4 worm cellular contexts compared by ENCODE assay signal in genomic region chrX:13977439-13978118, ce11.
TF ChIP-seq lines count a peak whose summit lies in the region.

Gene F48F7.6, plus strand, starts transcription at chrX:13977829.

TF ChIP-seq in whole organism, L2 larva, 48 proteins besides CTCF, POLR2A, EP300 and RAD21 (continues in another document):
- TF ChIP-seq ztf-4 (tag; optimal IDR thresholded peaks at IDR 0.05; lab: Kevin White, UChicago) (peak; percentile 8), elt-1 (tag; optimal IDR thresholded peaks at IDR 0.05; lab: Kevin White, UChicago) (no peak), C34F6.9 (tag; optimal IDR thresholded peaks at IDR 0.05; lab: Kevin White, UChicago) (peak; percentile 67), nhr-11 (tag; optimal IDR thresholded peaks at IDR 0.05; lab: Kevin White, UChicago) (no peak), nhr-237 (tag; optimal IDR thresholded peaks at IDR 0.05; lab: Kevin White, UChicago) (no peak), Y55F3AM.14 (GFP tag; optimal IDR thresholded peaks at IDR 0.05; lab: Kevin White, UChicago) (no peak), lin-11 (tag; optimal IDR thresholded peaks at IDR 0.05; lab: Kevin White, UChicago) (peak; percentile 36), ztf-11 (tag; optimal IDR thresholded peaks at IDR 0.05; lab: Kevin White, UChicago) (no peak), lin-39 (tag; optimal IDR thresholded peaks at IDR 0.05; lab: Kevin White, UChicago) (no peak), unc-55 (GFP tag; optimal IDR thresholded peaks at IDR 0.05; lab: Kevin White, UChicago) (peak; percentile 35), mbf-1 (tag; optimal IDR thresholded peaks at IDR 0.05; lab: Kevin White, UChicago) (no peak), elt-3 (tag; optimal IDR thresholded peaks at IDR 0.05; lab: Kevin White, UChicago) (no peak), nhr-23 (tag; optimal IDR thresholded peaks at IDR 0.05; lab: Kevin White, UChicago) (no peak), ceh-16 (tag; optimal IDR thresholded peaks at IDR 0.05; lab: Kevin White, UChicago) (no peak), aly-2 (tag; optimal IDR thresholded peaks at IDR 0.05; lab: Kevin White, UChicago) (no peak), nhr-6 (tag; optimal IDR thresholded peaks at IDR 0.05; lab: Kevin White, UChicago) (no peak), nhr-21 (tag; optimal IDR thresholded peaks at IDR 0.05; lab: Kevin White, UChicago) (no peak), lin-13 (GFP tag; optimal IDR thresholded peaks at IDR 0.05; lab: Kevin White, UChicago) (no peak), skn-1 (tag; optimal IDR thresholded peaks at IDR 0.05; lab: Kevin White, UChicago) (no peak), unc-39 (tag; optimal IDR thresholded peaks at IDR 0.05; lab: Kevin White, UChicago) (no peak), peb-1 (tag; optimal IDR thresholded peaks at IDR 0.05; lab: Kevin White, UChicago) (no peak), ZK546.5 (tag; optimal IDR thresholded peaks at IDR 0.05; lab: Kevin White, UChicago) (no peak), F13H6.1 (tag; optimal IDR thresholded peaks at IDR 0.05; lab: Kevin White, UChicago) (peak; percentile 2), dmd-4 (tag; optimal IDR thresholded peaks at IDR 0.05; lab: Kevin White, UChicago) (no peak), nhr-12 (tag; optimal IDR thresholded peaks at IDR 0.05; lab: Kevin White, UChicago) (no peak)

TF ChIP-seq in whole organism, L4 larva, 104 proteins besides CTCF, POLR2A, EP300 and RAD21 (continues in another document):
- TF ChIP-seq nhr-6 (tag; optimal IDR thresholded peaks at IDR 0.05; lab: Kevin White, UChicago), result peak; percentile 34
- TF ChIP-seq daf-12 (tag; optimal IDR thresholded peaks at IDR 0.05; lab: Kevin White, UChicago), result no peak
- TF ChIP-seq hif-1 (tag; optimal IDR thresholded peaks at IDR 0.05; lab: Kevin White, UChicago), result peak in 1 of 2 experiments; percentile 31
- peak; percentile 48 for TF ChIP-seq hlh-30 (tag; optimal IDR thresholded peaks at IDR 0.05; lab: Kevin White, UChicago; ENCODE audit: insufficient read depth)
- TF ChIP-seq lsy-2 (tag; optimal IDR thresholded peaks at IDR 0.05; lab: Kevin White, UChicago), result peak in 1 of 2 experiments; percentile 48
- TF ChIP-seq dve-1 (tag; optimal IDR thresholded peaks at IDR 0.05; lab: Kevin White, UChicago; ENCODE audit: insufficient read depth), result peak; percentile 39
- TF ChIP-seq dmd-6 (GFP tag; IDR thresholded peaks at IDR 0.05; lab: Robert Waterston, UW), result 0 out of 2 replicates have a peak, but pooled peaks have one; percentile 8
- no peak for TF ChIP-seq ztf-7 (tag; optimal IDR thresholded peaks at IDR 0.05; lab: Kevin White, UChicago)
- TF ChIP-seq rbr-2 (tag; optimal IDR thresholded peaks at IDR 0.05; lab: Kevin White, UChicago), result peak; percentile 39
- TF ChIP-seq hlh-11 (tag; optimal IDR thresholded peaks at IDR 0.05; lab: Kevin White, UChicago), result peak; percentile 40
- peak; percentile 50 for TF ChIP-seq aha-1 (tag; lab: Kevin White, UChicago)
- no peak for TF ChIP-seq unc-130 (GFP tag; optimal IDR thresholded peaks at IDR 0.05; lab: Kevin White, UChicago)
- TF ChIP-seq lin-38 (GFP tag; IDR thresholded peaks at IDR 0.05; lab: Robert Waterston, UW), result no peak
- peak; percentile 18 for TF ChIP-seq ceh-28 (tag; optimal IDR thresholded peaks at IDR 0.05; lab: Kevin White, UChicago)
- TF ChIP-seq mes-2 (tag; optimal IDR thresholded peaks at IDR 0.05; lab: Kevin White, UChicago; ENCODE audit: poor library complexity, severe bottlenecking), result peak; percentile 58
- TF ChIP-seq mxl-3 (GFP tag; optimal IDR thresholded peaks at IDR 0.05; lab: Kevin White, UChicago), result peak; percentile 33
- TF ChIP-seq daf-16 (GFP tag; optimal IDR thresholded peaks at IDR 0.05; lab: Kevin White, UChicago), result no peak
- TF ChIP-seq daf-16 (tag; optimal IDR thresholded peaks at IDR 0.05; lab: Kevin White, UChicago), result peak; percentile 64
- peak; percentile 23 for TF ChIP-seq nhr-28 (tag; optimal IDR thresholded peaks at IDR 0.05; lab: Kevin White, UChicago)
- TF ChIP-seq arid-1 (GFP tag; conservative IDR thresholded peaks at IDR 0.05; lab: Robert Waterston, UW), result no peak
- peak; percentile 18 for TF ChIP-seq mep-1 (tag; optimal IDR thresholded peaks at IDR 0.05; lab: Kevin White, UChicago)
- TF ChIP-seq lin-39 (tag; optimal IDR thresholded peaks at IDR 0.05; lab: Kevin White, UChicago), result no peak
- no peak for TF ChIP-seq Y105C5A.15 (GFP tag; IDR thresholded peaks at IDR 0.05; lab: Robert Waterston, UW)

TF ChIP-seq in whole organism, late embryonic, 69 proteins besides CTCF, POLR2A, EP300 and RAD21 (continues in another document):
- TF ChIP-seq ceh-31 (tag; optimal IDR thresholded peaks at IDR 0.05; lab: Kevin White, UChicago) (peak; percentile 33), hlh-13 (GFP tag; optimal IDR thresholded peaks at IDR 0.05; lab: Kevin White, UChicago) (no peak), ttx-3 (tag; optimal IDR thresholded peaks at IDR 0.05; lab: Kevin White, UChicago) (no peak), ceh-9 (tag; optimal IDR thresholded peaks at IDR 0.05; lab: Kevin White, UChicago) (no peak), ceh-19 (GFP tag; optimal IDR thresholded peaks at IDR 0.05; lab: Kevin White, UChicago) (no peak), ceh-18 (tag; optimal IDR thresholded peaks at IDR 0.05; lab: Kevin White, UChicago) (peak; percentile 37), ceh-34 (tag; optimal IDR thresholded peaks at IDR 0.05; lab: Kevin White, UChicago) (peak; percentile 15), ceh-48 (tag; optimal IDR thresholded peaks at IDR 0.05; lab: Kevin White, UChicago) (peak; percentile 89), hlh-30 (tag; optimal IDR thresholded peaks at IDR 0.05; lab: Kevin White, UChicago; ENCODE audit: insufficient read depth) (no peak), fkh-10 (GFP tag; optimal IDR thresholded peaks at IDR 0.05; lab: Kevin White, UChicago) (no peak), npax-4 (tag; optimal IDR thresholded peaks at IDR 0.05; lab: Kevin White, UChicago) (no peak), ceh-2 (tag; optimal IDR thresholded peaks at IDR 0.05; lab: Kevin White, UChicago) (peak; percentile 33), pha-4 (tag; optimal IDR thresholded peaks at IDR 0.05; lab: Kevin White, UChicago) (no peak), ceh-30 (tag; optimal IDR thresholded peaks at IDR 0.05; lab: Kevin White, UChicago) (no peak), ets-4 (tag; optimal IDR thresholded peaks at IDR 0.05; lab: Kevin White, UChicago) (no peak), elt-4 (tag; optimal IDR thresholded peaks at IDR 0.05; lab: Kevin White, UChicago) (no peak), unc-55 (GFP tag; optimal IDR thresholded peaks at IDR 0.05; lab: Kevin White, UChicago) (peak; percentile 36), nfya-1 (tag; optimal IDR thresholded peaks at IDR 0.05; lab: Kevin White, UChicago) (peak; percentile 42), ceh-6 (GFP tag; optimal IDR thresholded peaks at IDR 0.05; lab: Kevin White, UChicago) (no peak), unc-42 (tag; optimal IDR thresholded peaks at IDR 0.05; lab: Kevin White, UChicago) (peak; percentile 59), gmeb-2 (tag; optimal IDR thresholded peaks at IDR 0.05; lab: Kevin White, UChicago) (no peak), ztf-16 (tag; optimal IDR thresholded peaks at IDR 0.05; lab: Kevin White, UChicago) (no peak), ref-2 (tag; optimal IDR thresholded peaks at IDR 0.05; lab: Kevin White, UChicago) (peak; percentile 52), che-1 (tag; optimal IDR thresholded peaks at IDR 0.05; lab: Kevin White, UChicago) (no peak), sox-4 (tag; optimal IDR thresholded peaks at IDR 0.05; lab: Kevin White, UChicago) (peak; percentile 20), T23F11.4 (GFP tag; optimal IDR thresholded peaks at IDR 0.05; lab: Kevin White, UChicago) (no peak), pqm-1 (tag; optimal IDR thresholded peaks at IDR 0.05; lab: Kevin White, UChicago) (no peak)

TF ChIP-seq in whole organism, mixed stage, embryonic, 35 proteins besides CTCF, POLR2A, EP300 and RAD21:
- TF ChIP-seq unc-120 (tag; optimal IDR thresholded peaks at IDR 0.05; lab: Kevin White, UChicago; ENCODE audit: poor library complexity, severe bottlenecking) (peak; percentile 12), M03D4.4 (tag; optimal IDR thresholded peaks at IDR 0.05; lab: Kevin White, UChicago) (peak; percentile 6), nhr-28 (tag; optimal IDR thresholded peaks at IDR 0.05; lab: Kevin White, UChicago) (no peak), ceh-39 (tag; optimal IDR thresholded peaks at IDR 0.05; lab: Kevin White, UChicago) (peak; percentile 80), pha-4 (tag; optimal IDR thresholded peaks at IDR 0.05; lab: Kevin White, UChicago) (peak; percentile 42), sptf-1 (tag; optimal IDR thresholded peaks at IDR 0.05; lab: Kevin White, UChicago) (peak; percentile 38), mep-1 (tag; optimal IDR thresholded peaks at IDR 0.05; lab: Kevin White, UChicago) (peak; percentile 58), hlh-1 (tag; optimal IDR thresholded peaks at IDR 0.05; lab: Kevin White, UChicago) (peak; percentile 40), mls-2 (tag; optimal IDR thresholded peaks at IDR 0.05; lab: Kevin White, UChicago) (no peak), nhr-237 (tag; optimal IDR thresholded peaks at IDR 0.05; lab: Kevin White, UChicago) (peak; percentile 42), unc-62 (GFP tag; optimal IDR thresholded peaks at IDR 0.05; lab: Kevin White, UChicago) (peak; percentile 28), ham-2 (GFP tag; optimal IDR thresholded peaks at IDR 0.05; lab: Kevin White, UChicago) (peak; percentile 74), drap-1 (GFP tag; optimal IDR thresholded peaks at IDR 0.05; lab: Kevin White, UChicago) (peak; percentile 31), ces-1 (GFP tag; optimal IDR thresholded peaks at IDR 0.05; lab: Kevin White, UChicago) (peak; percentile 67), zip-8 (tag; optimal IDR thresholded peaks at IDR 0.05; lab: Kevin White, UChicago) (no peak)
